Fruit fly (Drosophila melanogaster): Measurements from ENCODE around the gene loh.

loh gene

DNA sequence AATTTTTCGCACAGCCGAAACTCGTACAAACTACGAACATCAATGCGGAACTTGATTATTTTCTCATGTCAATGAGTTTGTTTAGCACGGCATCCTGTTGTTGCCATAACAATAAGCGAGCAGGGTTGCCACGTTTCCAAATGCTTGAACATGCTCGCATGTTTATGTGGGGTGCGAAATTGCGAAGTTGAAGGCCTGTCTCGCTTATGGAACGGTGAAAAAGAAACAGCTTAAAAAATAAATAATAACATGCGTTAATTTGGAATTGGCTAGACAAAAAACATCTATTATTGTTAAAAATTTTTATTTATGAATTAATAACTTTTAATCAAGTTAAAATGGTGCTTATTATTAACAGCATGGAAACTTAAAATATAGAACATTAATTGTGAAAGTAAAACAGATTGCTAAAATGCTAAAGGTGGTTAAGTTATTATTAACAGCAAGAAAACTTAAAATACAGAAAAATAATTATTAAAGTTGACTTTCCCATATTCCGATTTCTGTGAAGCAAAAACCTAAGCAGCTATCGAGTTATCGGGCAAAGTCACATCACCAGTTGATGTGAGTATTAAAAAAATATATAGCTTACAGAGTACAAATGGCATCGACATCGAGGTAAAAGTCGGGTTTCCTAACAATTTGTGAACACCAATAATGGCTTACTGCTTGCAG lies 11.4 kb upstream of the loh start, which contains the start of the genes Bug22 and TfIIB (continued):
- TF ChIP-seq Fer3 (tag; optimal IDR thresholded peaks at IDR 0.05) (peak; percentile 70), CG31365 (tag; optimal IDR thresholded peaks at IDR 0.05) (no peak), Hsf (GFP tag; optimal IDR thresholded peaks at IDR 0.05) (peak; percentile 74), CG9817 (tag; optimal IDR thresholded peaks at IDR 0.05) (no peak), Atf3 (GFP tag; optimal IDR thresholded peaks at IDR 0.05) (peak; percentile 47), sisA (GFP tag; IDR thresholded peaks at IDR 0.05) (peak; percentile 51), fru (optimal IDR thresholded peaks at IDR 0.05) (no peak), Meics (GFP tag; optimal IDR thresholded peaks at IDR 0.05) (peak; percentile 74), lov (optimal IDR thresholded peaks at IDR 0.05) (no peak), lov (GFP tag; IDR thresholded peaks at IDR 0.05) (no peak), toy (GFP tag; IDR thresholded peaks at IDR 0.05) (no peak), CG17912 (GFP tag; optimal IDR thresholded peaks at IDR 0.05) (peak; percentile 32), bowl (GFP tag; IDR thresholded peaks at IDR 0.05) (no peak), ac (GFP tag; optimal IDR thresholded peaks at IDR 0.05) (no peak), onecut (GFP tag; IDR thresholded peaks at IDR 0.05) (peak; percentile 63), NK7.1 (GFP tag; optimal IDR thresholded peaks at IDR 0.05) (no peak), CG6272 (GFP tag; IDR thresholded peaks at IDR 0.05) (peak; percentile 41; the same call in 1 of the 2 replicates), CG10979 (tag; optimal IDR thresholded peaks at IDR 0.05) (peak; percentile 42), CTCF (GFP tag; optimal IDR thresholded peaks at IDR 0.05) (no peak), CG12071 (GFP tag; optimal IDR thresholded peaks at IDR 0.05) (no peak), CG8089 (GFP tag; optimal IDR thresholded peaks at IDR 0.05) (peak; percentile 27), Gug (GFP tag; IDR thresholded peaks at IDR 0.05) (peak; percentile 65; the same call in 2 of the 4 replicates), CG33213 (GFP tag; optimal IDR thresholded peaks at IDR 0.05) (peak; percentile 35), YL-1 (GFP tag; optimal IDR thresholded peaks at IDR 0.05) (peak; percentile 34), sima (GFP tag; optimal IDR thresholded peaks at IDR 0.05) (no peak), CG7928 (GFP tag; optimal IDR thresholded peaks at IDR 0.05) (no peak), ftz-f1 (GFP tag; optimal IDR thresholded peaks at IDR 0.05) (peak; percentile 58), sug (tag; optimal IDR thresholded peaks at IDR 0.05) (peak; percentile 75), Oaz (GFP tag; IDR thresholded peaks at IDR 0.05) (peak; percentile 23; the same call in 1 of the 2 replicates), klu (GFP tag; IDR thresholded peaks at IDR 0.05) (no peak), CG18619 (GFP tag; optimal IDR thresholded peaks at IDR 0.05) (peak; percentile 35), Aef1 (GFP tag; IDR thresholded peaks at IDR 0.05) (peak; percentile 66; the same call in 2 of the 3 replicates), Hr3 (GFP tag; optimal IDR thresholded peaks at IDR 0.05) (peak; percentile 73), bab2 (GFP tag; optimal IDR thresholded peaks at IDR 0.05) (peak; percentile 66), CG3995 (GFP tag; optimal IDR thresholded peaks at IDR 0.05) (peak; percentile 17), CG10543 (GFP tag; optimal IDR thresholded peaks at IDR 0.05) (peak; percentile 80), CkIIα-i1 (GFP tag; IDR thresholded peaks at IDR 0.05) (no peak), Abd-B (GFP tag; optimal IDR thresholded peaks at IDR 0.05) (peak; percentile 50), fd3F (GFP tag; optimal IDR thresholded peaks at IDR 0.05) (peak; percentile 61), Rfx (GFP tag; IDR thresholded peaks at IDR 0.05) (peak; percentile 91), CG10959 (GFP tag; IDR thresholded peaks at IDR 0.05) (no peak), CG9876 (GFP tag; optimal IDR thresholded peaks at IDR 0.05) (peak; percentile 41), ci (GFP tag; IDR thresholded peaks at IDR 0.05) (peak; percentile 88), CrebB (tag; optimal IDR thresholded peaks at IDR 0.05) (peak; percentile 14), D (optimal IDR thresholded peaks at IDR 0.05) (no peak), D (GFP tag; optimal IDR thresholded peaks at IDR 0.05) (peak; percentile 23), Drgx (GFP tag; IDR thresholded peaks at IDR 0.05) (peak; percentile 51; the same call in 1 of the 2 replicates), CG11398 (GFP tag; optimal IDR thresholded peaks at IDR 0.05) (no peak), Opbp (GFP tag; IDR thresholded peaks at IDR 0.05; ENCODE audit: partially characterized antibody) (no peak), Stat92E (GFP tag; optimal IDR thresholded peaks at IDR 0.05) (no peak), CG6254 (GFP tag; optimal IDR thresholded peaks at IDR 0.05) (no peak), wdn (GFP tag; IDR thresholded peaks at IDR 0.05) (peak; percentile 39; the same call in 1 of the 2 replicates)
